Fruit fly (Drosophila melanogaster) whole organism: ENCODE results near the gene CG8952.

ENCODE experiments used
- CG8478 ChIP-seq: fragments of >200 bp; optimal IDR thresholded peaks from 2 replicates; lab custom pipeline; 2018; ENCODE audit warnings: inconsistent platforms
- Dll ChIP-seq: fragments of >200 bp; optimal IDR thresholded peaks from 2 replicates; lab custom pipeline; 2017
- EcR ChIP-seq, 2 experiments: fragments of >200 bp; optimal IDR thresholded peaks; 2 replicates each; lab custom pipeline; 2017; ENCODE audit warnings: missing biosample characterization in 2 of 2, missing genetic modification characterization in 2 of 2, missing genetic modification reagents in 2 of 2
- pan ChIP-seq: fragments of >200 bp; optimal IDR thresholded peaks from 2 replicates; lab custom pipeline; 2017
- psq ChIP-seq: fragments of >200 bp; optimal IDR thresholded peaks from 2 replicates; lab custom pipeline; 2017
- usp ChIP-seq: fragments of >200 bp; optimal IDR thresholded peaks from 2 replicates; lab custom pipeline; 2017; ENCODE audit warnings: missing biosample characterization, missing genetic modification characterization, mixed read lengths

Gene CG8952

dm6 chrX:15738890-15739550 lies 27.2 kb downstream of the CG8952 start, which contains the start of the genes CG11679 and CG8206:
TSS of gene CG11679 (minus strand) at chrX:15738954.
TSS of gene CG8206 (plus strand) at chrX:15739230.
- TF ChIP-seq psq (lab: Kevin White, UChicago) (no peak), Dll (no peak), CG8478 (lab: Kevin White, UChicago) (no peak), EcR (GFP tag; optimal IDR thresholded peaks at IDR 0.05; lab: Kevin White, UChicago) (no peak), usp (GFP tag; lab: Kevin White, UChicago) (no peak), pan (lab: Kevin White, UChicago) (no peak)

dm6 chrX:15737110-15737509 lies 29.1 kb downstream of the CG8952 start, which contains the start of gene Arp6:
TSS of gene Arp6 (minus strand) at chrX:15737120.
- TF ChIP-seq psq (lab: Kevin White, UChicago): no peak
- no peak for TF ChIP-seq EcR (GFP tag; optimal IDR thresholded peaks at IDR 0.05; lab: Kevin White, UChicago)
- TF ChIP-seq Dll: no peak
- TF ChIP-seq usp (GFP tag; lab: Kevin White, UChicago): no peak
- no peak for TF ChIP-seq pan (lab: Kevin White, UChicago)
- TF ChIP-seq CG8478 (lab: Kevin White, UChicago): no peak

dm6 chrX:15733995-15734394 lies 32.2 kb downstream of the CG8952 start, which contains the start of the genes CG12379 and MagR:
TSS of gene CG12379 (minus strand) at chrX:15733996.
TSS of gene MagR (plus strand) at chrX:15734270.
- TF ChIP-seq usp (GFP tag; lab: Kevin White, UChicago) (no peak), EcR (GFP tag; optimal IDR thresholded peaks at IDR 0.05; lab: Kevin White, UChicago) (no peak), psq (lab: Kevin White, UChicago) (no peak), pan (lab: Kevin White, UChicago) (no peak), CG8478 (lab: Kevin White, UChicago) (no peak), Dll (no peak)

- no peak for TF ChIP-seq psq (lab: Kevin White, UChicago)
These were observed 32.9 kb downstream of the CG8952 start for dm6 chrX:15733192-15733892.

dm6 chrX:15731968-15732367 lies 34.3 kb downstream of the CG8952 start, which contains the start of gene CG8191:
TSS of gene CG8191 (plus strand) at chrX:15732178.
- TF ChIP-seq psq (lab: Kevin White, UChicago) (no peak), pan (lab: Kevin White, UChicago) (no peak), usp (GFP tag; lab: Kevin White, UChicago) (no peak), EcR (GFP tag; optimal IDR thresholded peaks at IDR 0.05; lab: Kevin White, UChicago) (no peak), CG8478 (lab: Kevin White, UChicago) (no peak), Dll (no peak)
